Fruit fly (Drosophila melanogaster) whole organism, embryonic: ENCODE measurements around the gene Desat1.

ENCODE experiments used
- CG10654 ChIP-seq: fragments of 200-800 bp; sonication (Bioruptor generic); optimal IDR thresholded peaks from 2 replicates; lab custom pipeline; 2016; ENCODE audit warnings: missing biosample characterization, missing genetic modification characterization
- CG11696 ChIP-seq: fragments of 200-800 bp; sonication (Bioruptor generic); IDR thresholded peaks from 2 replicates; pipeline ENCODE4 v1.3.6; 2022; ENCODE audit warnings: missing biosample characterization, missing genetic modification characterization
- CG1233 ChIP-seq: fragments of 200-800 bp; sonication (Bioruptor generic); optimal IDR thresholded peaks from 4 replicates; lab custom pipeline; 2018; ENCODE audit warnings: missing biosample characterization, mild to moderate bottlenecking, missing genetic modification characterization
- CG13296 ChIP-seq: fragments of 200-800 bp; sonication (Bioruptor generic); optimal IDR thresholded peaks from 3 replicates; lab custom pipeline; 2018; ENCODE audit warnings: missing biosample characterization, mild to moderate bottlenecking, missing genetic modification characterization
- CG13424 ChIP-seq: fragments of 200-800 bp; sonication (Bioruptor generic); optimal IDR thresholded peaks from 2 replicates; lab custom pipeline; 2019; ENCODE audit warnings: missing biosample characterization, mild to moderate bottlenecking, missing genetic modification characterization, moderate library complexity
- CG13624 ChIP-seq: fragments of 200-800 bp; sonication (Bioruptor generic); optimal IDR thresholded peaks from 2 replicates; lab custom pipeline; 2016; ENCODE audit warnings: missing biosample characterization, missing genetic modification characterization
- CG14014 ChIP-seq: fragments of 200-800 bp; sonication (Bioruptor generic); IDR thresholded peaks from 2 replicates; pipeline ENCODE4 v1.3.6; 2022; ENCODE audit warnings: missing biosample characterization, missing genetic modification characterization
- CG14860 ChIP-seq: fragments of 200-800 bp; sonication (Bioruptor generic); IDR thresholded peaks from 3 replicates; pipeline ENCODE4 v1.3.6; 2022; ENCODE audit warnings: missing biosample characterization, missing genetic modification characterization; ENCODE audit not compliant: partially characterized antibody
- CG15073 ChIP-seq: fragments of 200-800 bp; sonication (Bioruptor generic); optimal IDR thresholded peaks from 2 replicates; lab custom pipeline; 2016; ENCODE audit warnings: missing biosample characterization, missing genetic modification characterization
- CG15479 ChIP-seq: fragments of 200-800 bp; sonication (Bioruptor generic); optimal IDR thresholded peaks from 3 replicates; lab custom pipeline; 2019; ENCODE audit warnings: missing biosample characterization, mild to moderate bottlenecking, missing genetic modification characterization, moderate library complexity
- CG15514 ChIP-seq: fragments of 200-800 bp; sonication (Bioruptor generic); optimal IDR thresholded peaks from 3 replicates; lab custom pipeline; 2017; ENCODE audit warnings: missing biosample characterization, missing genetic modification characterization, mild to moderate bottlenecking, moderate library complexity, missing genetic modification reagents
- CG17568 ChIP-seq: fragments of 200-800 bp; sonication (Bioruptor generic); optimal IDR thresholded peaks from 2 replicates; lab custom pipeline; 2018; ENCODE audit warnings: missing biosample characterization, mild to moderate bottlenecking, missing genetic modification characterization, moderate library complexity
- CG17829 ChIP-seq: fragments of 200-800 bp; optimal IDR thresholded peaks from 2 replicates; lab custom pipeline; 2019; ENCODE audit warnings: missing biosample characterization, mild to moderate bottlenecking, missing genetic modification characterization, moderate library complexity
- CG18764 ChIP-seq: fragments of 200-800 bp; sonication (Bioruptor generic); optimal IDR thresholded peaks from 3 replicates; lab custom pipeline; 2016; ENCODE audit warnings: missing biosample characterization, missing genetic modification characterization
- CG2202 ChIP-seq: fragments of 200-800 bp; sonication (Bioruptor generic); optimal IDR thresholded peaks from 2 replicates; lab custom pipeline; 2018; ENCODE audit warnings: missing biosample characterization, mild to moderate bottlenecking, missing genetic modification characterization
- CG2875 ChIP-seq: fragments of 200-800 bp; sonication (Bioruptor generic); optimal IDR thresholded peaks from 2 replicates; lab custom pipeline; 2017; ENCODE audit warnings: missing biosample characterization, mild to moderate bottlenecking, missing genetic modification characterization, missing genetic modification reagents
- CG30431 ChIP-seq: fragments of 200-800 bp; sonication (Bioruptor generic); optimal IDR thresholded peaks from 2 replicates; lab custom pipeline; 2017; ENCODE audit warnings: missing biosample characterization, missing genetic modification characterization
- CG3281 ChIP-seq: fragments of 200-800 bp; sonication (Bioruptor generic); optimal IDR thresholded peaks from 3 replicates; lab custom pipeline; 2017; ENCODE audit warnings: missing biosample characterization, mild to moderate bottlenecking, missing genetic modification characterization
- CG34224 ChIP-seq: fragments of 200-800 bp; sonication (Bioruptor generic); IDR thresholded peaks from 3 replicates; pipeline ENCODE4 v1.3.6; 2022; ENCODE audit warnings: missing biosample characterization, missing genetic modification characterization; ENCODE audit not compliant: partially characterized antibody
- CG4617 ChIP-seq: fragments of 200-800 bp; sonication (Bioruptor generic); optimal IDR thresholded peaks from 3 replicates; lab custom pipeline; 2016; ENCODE audit warnings: missing biosample characterization, missing genetic modification characterization, borderline replicate concordance
- CG6683 ChIP-seq: fragments of 200-800 bp; sonication (Bioruptor generic); optimal IDR thresholded peaks from 2 replicates; lab custom pipeline; 2017; ENCODE audit warnings: missing biosample characterization, mild to moderate bottlenecking, missing genetic modification characterization, missing genetic modification reagents
- CG7556 ChIP-seq: fragments of 200-800 bp; sonication (Bioruptor generic); optimal IDR thresholded peaks from 2 replicates; lab custom pipeline; 2017; ENCODE audit warnings: missing biosample characterization, mild to moderate bottlenecking, missing genetic modification characterization
- CG8359 ChIP-seq: fragments of 200-800 bp; sonication (Bioruptor generic); optimal IDR thresholded peaks from 2 replicates; lab custom pipeline; 2017; ENCODE audit warnings: missing biosample characterization, mild to moderate bottlenecking, missing genetic modification characterization, borderline replicate concordance
- CG9817 ChIP-seq: fragments of 200-800 bp; sonication (Bioruptor generic); optimal IDR thresholded peaks from 2 replicates; lab custom pipeline; 2018; ENCODE audit warnings: missing biosample characterization, mild to moderate bottlenecking, missing genetic modification characterization, moderate library complexity
- Dad ChIP-seq: fragments of 200-800 bp; sonication (Bioruptor generic); optimal IDR thresholded peaks from 3 replicates; lab custom pipeline; 2016; ENCODE audit warnings: missing biosample characterization, missing genetic modification characterization
- Dbx ChIP-seq: fragments of 200-800 bp; sonication (Bioruptor generic); IDR thresholded peaks from 3 replicates; pipeline ENCODE4 v1.3.6; 2022; ENCODE audit warnings: missing biosample characterization, missing genetic modification characterization
- Deaf1 ChIP-seq: fragments of 200-800 bp; optimal IDR thresholded peaks from 3 replicates; lab custom pipeline; 2019; ENCODE audit warnings: missing biosample characterization, mild to moderate bottlenecking, missing genetic modification characterization, moderate library complexity
- Dek ChIP-seq: fragments of 200-800 bp; sonication (Bioruptor generic); optimal IDR thresholded peaks from 3 replicates; lab custom pipeline; 2019; ENCODE audit warnings: missing biosample characterization, mild to moderate bottlenecking, missing genetic modification characterization, moderate library complexity
- Elba2 ChIP-seq: fragments of 200-800 bp; sonication (Bioruptor generic); optimal IDR thresholded peaks from 3 replicates; lab custom pipeline; 2016; ENCODE audit warnings: missing biosample characterization, missing genetic modification characterization
- Pdp1 ChIP-seq, 2 experiments: fragments of 200-800 bp; sonication (Bioruptor generic); optimal IDR thresholded peaks; 3 replicates each; lab custom pipeline; 2016; ENCODE audit warnings: missing biosample characterization in 2 of 2, missing genetic modification characterization in 2 of 2, mild to moderate bottlenecking in 1 of 2, moderate library complexity in 1 of 2
- Scr ChIP-seq: fragments of 200-800 bp; sonication (Bioruptor generic); IDR thresholded peaks from 2 replicates; pipeline ENCODE4 v1.3.6; 2022; ENCODE audit warnings: missing biosample characterization, missing genetic modification characterization; ENCODE audit not compliant: partially characterized antibody
- Stat92E ChIP-seq, 3 experiments: fragments of >200 bp in 2 of 3; fragments of 200-800 bp in 1 of 3; sonication (Bioruptor generic) in 1 of 3; optimal IDR thresholded peaks; 2 replicates each; lab custom pipeline; 2017 to 2019; ENCODE audit warnings: missing biosample characterization in 3 of 3, missing genetic modification characterization in 3 of 3, mild to moderate bottlenecking in 1 of 3, moderate library complexity in 1 of 3
- al ChIP-seq: fragments of 200-800 bp; sonication (Bioruptor generic); IDR thresholded peaks from 2 replicates; pipeline ENCODE4 v1.3.6; 2022; ENCODE audit warnings: missing biosample characterization, missing genetic modification characterization
- bigmax ChIP-seq: fragments of 200-800 bp; sonication (Bioruptor generic); optimal IDR thresholded peaks from 2 replicates; lab custom pipeline; 2018; ENCODE audit warnings: missing biosample characterization, mild to moderate bottlenecking, missing genetic modification characterization
- cato ChIP-seq: fragments of 200-800 bp; sonication (Bioruptor generic); optimal IDR thresholded peaks from 2 replicates; lab custom pipeline; 2016; ENCODE audit warnings: missing biosample characterization, missing genetic modification characterization, borderline replicate concordance
- exex ChIP-seq: fragments of 200-800 bp; sonication (Bioruptor generic); optimal IDR thresholded peaks from 4 replicates; lab custom pipeline; 2018; ENCODE audit warnings: missing biosample characterization, mild to moderate bottlenecking, missing genetic modification characterization, moderate library complexity
- gsb ChIP-seq: fragments of 200-800 bp; sonication (Bioruptor generic); IDR thresholded peaks from 2 replicates; pipeline ENCODE4 v1.3.6; 2022; ENCODE audit warnings: missing biosample characterization, missing genetic modification characterization
- kay ChIP-seq: fragments of 200-800 bp; sonication (Bioruptor generic); optimal IDR thresholded peaks from 2 replicates; lab custom pipeline; 2016; ENCODE audit warnings: missing biosample characterization, missing genetic modification characterization
- lab ChIP-seq: fragments of 200-800 bp; sonication (Bioruptor generic); optimal IDR thresholded peaks from 3 replicates; lab custom pipeline; 2017; ENCODE audit warnings: missing biosample characterization, missing genetic modification characterization, mild to moderate bottlenecking, moderate library complexity, missing genetic modification reagents
- lola ChIP-seq, 3 experiments: fragments of >200 bp in 2 of 3; fragments of 200-800 bp in 1 of 3; sonication (Bioruptor generic) in 1 of 3; optimal IDR thresholded peaks; 2 replicates each; lab custom pipeline; 2017 to 2019; ENCODE audit warnings: missing biosample characterization in 3 of 3, missing genetic modification characterization in 3 of 3, mild to moderate bottlenecking in 1 of 3, moderate library complexity in 1 of 3
- ranshi ChIP-seq: fragments of 200-800 bp; sonication (Bioruptor generic); IDR thresholded peaks from 2 replicates; pipeline ENCODE4 v1.3.6; 2022; ENCODE audit warnings: missing biosample characterization, missing genetic modification characterization
- sc ChIP-seq, 3 experiments: fragments of >200 bp in 2 of 3; fragments of 200-800 bp in 1 of 3; sonication (Bioruptor generic) in 1 of 3; optimal IDR thresholded peaks; 2 replicates in 2 of 3; 3 replicates in 1 of 3; lab custom pipeline; 2017; ENCODE audit warnings: mild to moderate bottlenecking in 1 of 3, missing biosample characterization in 1 of 3, missing genetic modification characterization in 1 of 3, missing genetic modification reagents in 1 of 3
- sisA ChIP-seq: fragments of 200-800 bp; sonication (Bioruptor generic); IDR thresholded peaks from 2 replicates; pipeline ENCODE4 v1.3.6; 2022; ENCODE audit warnings: missing biosample characterization, missing genetic modification characterization
- sob ChIP-seq: fragments of 200-800 bp; sonication (Bioruptor generic); IDR thresholded peaks from 2 replicates; pipeline ENCODE4 v1.3.6; 2022; ENCODE audit warnings: missing biosample characterization, missing genetic modification characterization
- tna ChIP-seq: fragments of 200-800 bp; sonication (Bioruptor generic); IDR thresholded peaks from 2 replicates; pipeline ENCODE4 v1.3.6; 2022; ENCODE audit warnings: missing biosample characterization, missing genetic modification characterization; ENCODE audit not compliant: partially characterized antibody
- toy ChIP-seq: fragments of 200-800 bp; sonication (Bioruptor generic); IDR thresholded peaks from 2 replicates; pipeline ENCODE4 v1.3.6; 2022; ENCODE audit warnings: missing biosample characterization, missing genetic modification characterization
- unc-4 ChIP-seq: fragments of 200-800 bp; sonication (Bioruptor generic); IDR thresholded peaks from 2 replicates; pipeline ENCODE4 v1.3.6; 2022; ENCODE audit warnings: missing biosample characterization, missing genetic modification characterization; ENCODE audit not compliant: partially characterized antibody
- zfh1 ChIP-seq: fragments of 200-800 bp; sonication (Bioruptor generic); IDR thresholded peaks from 3 replicates; pipeline ENCODE4 v1.3.6; 2022; ENCODE audit warnings: missing biosample characterization, missing genetic modification characterization

Gene Desat1

DNA sequence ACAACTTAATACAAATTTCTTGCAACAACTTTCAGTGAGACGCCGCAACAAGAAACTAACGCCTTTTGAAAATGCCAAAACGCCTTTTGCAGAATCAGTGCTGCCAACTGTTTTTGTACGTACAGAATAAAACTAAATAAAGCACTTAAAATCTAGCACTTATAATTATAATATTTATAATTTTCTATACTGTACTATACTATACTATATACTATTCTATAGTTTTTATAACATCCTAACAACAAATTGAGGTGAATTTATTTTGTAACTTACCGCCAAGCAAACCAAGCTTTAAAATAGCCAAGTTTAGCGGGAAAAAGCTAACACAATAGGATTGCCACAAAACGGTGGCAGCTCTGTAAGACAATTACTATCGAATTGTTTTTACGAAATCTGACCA is 5.6 kb upstream of the Desat1 start, which contains the start of the genes Aos1 and Srlp (continued):
- TF ChIP-seq CG13624 (no peak), CG11696 (GFP tag; lab: Robert Waterston, UW) (no peak), CG14014 (GFP tag; lab: Robert Waterston, UW) (no peak), Elba2 (GFP tag; lab: Kevin White, UChicago) (peak; percentile 37), CG4617 (GFP tag; lab: Kevin White, UChicago) (peak; percentile 72), CG15073 (GFP tag; lab: Kevin White, UChicago) (no peak), sob (GFP tag; lab: Robert Waterston, UW) (no peak), CG15514 (GFP tag; lab: Kevin White, UChicago) (peak; percentile 58), CG34224 (GFP tag; lab: Robert Waterston, UW) (no peak), CG8359 (GFP tag; lab: Kevin White, UChicago) (no peak), CG2202 (tag; lab: Kevin White, UChicago) (no peak), CG2875 (GFP tag; lab: Kevin White, UChicago) (no peak), Scr (peak; percentile 50; the same call in 1 of the 2 replicates), CG7556 (GFP tag; lab: Kevin White, UChicago) (peak; percentile 40), sc (optimal IDR thresholded peaks at IDR 0.05; lab: Kevin White, UChicago) (no peak), sc (GFP tag; optimal IDR thresholded peaks at IDR 0.05; lab: Kevin White, UChicago) (peak; percentile 1), exex (no peak), Deaf1 (no peak), CG30431 (GFP tag; lab: Kevin White, UChicago) (no peak), CG13296 (GFP tag; lab: Kevin White, UChicago) (peak; percentile 54), cato (no peak), CG18764 (peak; percentile 20), Dad (GFP tag; lab: Kevin White, UChicago) (no peak), CG1233 (GFP tag; lab: Kevin White, UChicago) (peak; percentile 45), Dek (peak; percentile 63), CG15479 (GFP tag; lab: Kevin White, UChicago) (no peak), toy (GFP tag; lab: Robert Waterston, UW) (no peak), CG13424 (peak; percentile 73), sisA (GFP tag; lab: Robert Waterston, UW) (no peak), lab (GFP tag; lab: Kevin White, UChicago) (no peak), lola (GFP tag; optimal IDR thresholded peaks at IDR 0.05; lab: Kevin White, UChicago) (peak in 1 of 3 experiments; percentile 56), tna (GFP tag; lab: Robert Waterston, UW) (no peak), Stat92E (GFP tag; optimal IDR thresholded peaks at IDR 0.05; lab: Kevin White, UChicago) (no peak), CG17568 (GFP tag; lab: Kevin White, UChicago) (no peak), CG10654 (GFP tag; lab: Kevin White, UChicago) (peak; percentile 24), Dbx (GFP tag; lab: Robert Waterston, UW) (0 out of 3 replicates have a peak, but pooled peaks have one; percentile 44), CG3281 (GFP tag; lab: Kevin White, UChicago) (peak; percentile 50), ranshi (GFP tag; lab: Robert Waterston, UW) (no peak), CG14860 (no peak), Pdp1 (GFP tag; optimal IDR thresholded peaks at IDR 0.05; lab: Kevin White, UChicago) (peak in 1 of 2 experiments; percentile 27), unc-4 (GFP tag; lab: Robert Waterston, UW) (peak; percentile 43; the same call in 1 of the 2 replicates), al (GFP tag; lab: Robert Waterston, UW) (peak; percentile 43), gsb (GFP tag; lab: Robert Waterston, UW) (no peak), bigmax (GFP tag; lab: Kevin White, UChicago) (no peak), CG6683 (peak; percentile 3), kay (GFP tag; lab: Kevin White, UChicago) (no peak), CG17829 (peak; percentile 66), CG9817 (tag; lab: Kevin White, UChicago) (peak; percentile 69), zfh1 (GFP tag; lab: Robert Waterston, UW) (no peak)
